Worm (Caenorhabditis elegans) whole organism, early embryonic: Measurements from ENCODE around the gene F56C3.7.

Source experiments
- B0310.2 ChIP-seq: sonication (generic microtip); optimal IDR thresholded peaks from 2 replicates; lab custom pipeline; 2016; ENCODE audit warnings: mild to moderate bottlenecking, missing genetic modification characterization, missing compliant biosample characterization
- ama-1 ChIP-seq: fragments of 150-350 bp; optimal IDR thresholded peaks from 2 replicates; lab custom pipeline; 2014
- ceh-13 ChIP-seq: fragments of 200-800 bp; sonication (Bioruptor generic); optimal IDR thresholded peaks from 2 replicates; lab custom pipeline; 2018; ENCODE audit warnings: mild to moderate bottlenecking, missing genetic modification characterization, missing compliant biosample characterization

ce11 chrX:1367416-1367815 lies 3.2 kb downstream of the F56C3.7 start, which contains the start of gene dgn-2:
- TF ChIP-seq ama-1 (lab: Kevin White, UChicago) = no peak
- no peak for TF ChIP-seq B0310.2
- TF ChIP-seq ceh-13 (GFP tag; lab: Kevin White, UChicago) = no peak
